Fruit fly (Drosophila melanogaster): Measurements from ENCODE around the gene CG31140.
A peak's percentile ranks its signal among the peaks of the same experiment; 100 is the strongest.

CG31140 gene

dm6 chr3R:23922502-23923350, 40.3 kb upstream of the CG31140 start, which contains the start of the genes sba and CG31141 (continued):
- TF ChIP-seq ken (GFP tag; IDR thresholded peaks at IDR 0.05) (no peak), CG7556 (GFP tag; optimal IDR thresholded peaks at IDR 0.05) (peak; percentile 11), CG1602 (GFP tag; optimal IDR thresholded peaks at IDR 0.05) (no peak), Fer1 (GFP tag; optimal IDR thresholded peaks at IDR 0.05) (peak; percentile 48), CG32767 (GFP tag; IDR thresholded peaks at IDR 0.05) (no peak), sna (GFP tag; IDR thresholded peaks at IDR 0.05; ENCODE audit: partially characterized antibody) (peak; percentile 73), amos (GFP tag; IDR thresholded peaks at IDR 0.05; ENCODE audit: partially characterized antibody) (peak; percentile 94), CG33557 (GFP tag; optimal IDR thresholded peaks at IDR 0.05) (no peak), hb (GFP tag; IDR thresholded peaks at IDR 0.05; ENCODE audit: partially characterized antibody) (peak; percentile 88), CG13424 (tag; optimal IDR thresholded peaks at IDR 0.05) (no peak), CG9797 (GFP tag; optimal IDR thresholded peaks at IDR 0.05) (peak; percentile 76), fu2 (GFP tag; optimal IDR thresholded peaks at IDR 0.05) (no peak), HLH3B (GFP tag; IDR thresholded peaks at IDR 0.05) (no peak), Optix (GFP tag; IDR thresholded peaks at IDR 0.05) (no peak), CG31224 (GFP tag; IDR thresholded peaks at IDR 0.05) (no peak), fru (optimal IDR thresholded peaks at IDR 0.05) (no peak), gfzf (GFP tag; optimal IDR thresholded peaks at IDR 0.05) (peak; percentile 88), dati (GFP tag; IDR thresholded peaks at IDR 0.05) (no peak), CG15601 (tag; optimal IDR thresholded peaks at IDR 0.05) (peak; percentile 56), ash1 (GFP tag; optimal IDR thresholded peaks at IDR 0.05) (no peak), CG8478 (optimal IDR thresholded peaks at IDR 0.05) (peak; percentile 79), Sin3A (optimal IDR thresholded peaks at IDR 0.05) (peak; percentile 66), Nf-YC (tag; optimal IDR thresholded peaks at IDR 0.05) (peak; percentile 2), CG4404 (GFP tag; IDR thresholded peaks at IDR 0.05) (no peak), gem (tag; optimal IDR thresholded peaks at IDR 0.05) (no peak), CG17361 (GFP tag; IDR thresholded peaks at IDR 0.05) (0 out of 3 replicates have a peak, but pooled peaks have one; percentile 7), bcd (GFP tag; optimal IDR thresholded peaks at IDR 0.05) (no peak), CG31388 (GFP tag; optimal IDR thresholded peaks at IDR 0.05) (no peak), CG10979 (tag; optimal IDR thresholded peaks at IDR 0.05) (no peak), Rfx (GFP tag; IDR thresholded peaks at IDR 0.05) (peak; percentile 40; the same call in 1 of the 2 replicates), dm (GFP tag; optimal IDR thresholded peaks at IDR 0.05) (peak; percentile 5), YL-1 (GFP tag; optimal IDR thresholded peaks at IDR 0.05) (peak; percentile 74), Oaz (GFP tag; IDR thresholded peaks at IDR 0.05) (no peak), CG11560 (tag; IDR thresholded peaks at IDR 0.05) (no peak), Ravus (GFP tag; IDR thresholded peaks at IDR 0.05) (no peak), E2f2 (GFP tag; IDR thresholded peaks at IDR 0.05) (peak; percentile 76), CG14710 (tag; optimal IDR thresholded peaks at IDR 0.05) (peak; percentile 35), nom (GFP tag; optimal IDR thresholded peaks at IDR 0.05) (peak; percentile 63), sima (GFP tag; optimal IDR thresholded peaks at IDR 0.05) (no peak), Vsx1 (GFP tag; optimal IDR thresholded peaks at IDR 0.05) (no peak), Scr (GFP tag; IDR thresholded peaks at IDR 0.05; ENCODE audit: partially characterized antibody) (peak; percentile 79), Atf6 (GFP tag; IDR thresholded peaks at IDR 0.05) (no peak), tin (GFP tag; optimal IDR thresholded peaks at IDR 0.05) (peak; percentile 18), Chrac-16 (GFP tag; optimal IDR thresholded peaks at IDR 0.05) (no peak), zfh2 (GFP tag; optimal IDR thresholded peaks at IDR 0.05) (no peak), hth (optimal IDR thresholded peaks at IDR 0.05) (no peak), CG2199 (GFP tag; IDR thresholded peaks at IDR 0.05) (no peak), Med (GFP tag) (peak; percentile 74), chif (GFP tag; optimal IDR thresholded peaks at IDR 0.05) (no peak), CG4820 (GFP tag; optimal IDR thresholded peaks at IDR 0.05) (no peak), zf30C (GFP tag; optimal IDR thresholded peaks at IDR 0.05) (no peak)

Measured in whole organism, embryonic.